Worm (Caenorhabditis elegans) whole organism, L3 larva: ENCODE results near the gene C01G10.14.

Experiments used
- aly-2 ChIP-seq: fragments of 150-350 bp; optimal IDR thresholded peaks from 2 replicates; lab custom pipeline; 2014; ENCODE audit warnings: missing biosample characterization, missing genetic modification characterization
- ama-1 ChIP-seq: fragments of 150-350 bp; optimal IDR thresholded peaks from 2 replicates; lab custom pipeline; 2018
- elt-1 ChIP-seq: fragments of 150-350 bp; optimal IDR thresholded peaks from 2 replicates; lab custom pipeline; 2014; ENCODE audit warnings: missing biosample characterization, missing genetic modification characterization
- elt-2 ChIP-seq: sonication (generic microtip); optimal IDR thresholded peaks from 2 replicates; lab custom pipeline; 2016; ENCODE audit warnings: missing genetic modification reagents, mild to moderate bottlenecking, missing genetic modification characterization, missing compliant biosample characterization
- elt-3 ChIP-seq, 3 experiments: fragments of 150-350 bp in 1 of 3; sonication (generic microtip) in 2 of 3; optimal IDR thresholded peaks; 2 replicates in 2 of 3; 4 replicates in 1 of 3; lab custom pipeline; 2014 to 2017; ENCODE audit warnings: missing biosample characterization in 3 of 3, missing genetic modification characterization in 3 of 3
- fkh-10 ChIP-seq: sonication (generic microtip); optimal IDR thresholded peaks from 2 replicates; lab custom pipeline; 2017; ENCODE audit warnings: missing biosample characterization, missing genetic modification reagents, missing genetic modification characterization
- jun-1 ChIP-seq: fragments of 150-350 bp; optimal IDR thresholded peaks from 2 replicates; lab custom pipeline; 2014; ENCODE audit warnings: missing biosample characterization, missing genetic modification reagents, missing genetic modification characterization
- nhr-25 ChIP-seq: sonication (generic microtip); optimal IDR thresholded peaks from 2 replicates; lab custom pipeline; 2017; ENCODE audit warnings: missing biosample characterization, missing genetic modification characterization
- nhr-28 ChIP-seq: fragments of 150-350 bp; optimal IDR thresholded peaks from 2 replicates; lab custom pipeline; 2014; ENCODE audit warnings: missing biosample characterization, missing genetic modification characterization
- pha-4 ChIP-seq: fragments of 150-350 bp; optimal IDR thresholded peaks from 2 replicates; lab custom pipeline; 2014; ENCODE audit warnings: missing biosample characterization, missing genetic modification reagents, missing genetic modification characterization
- sea-2 ChIP-seq: fragments of 150-350 bp; sonication (generic microtip); optimal IDR thresholded peaks from 4 replicates; lab custom pipeline; 2014; ENCODE audit warnings: missing biosample characterization, missing genetic modification reagents, missing genetic modification characterization
- tbx-2 ChIP-seq: sonication (generic microtip); optimal IDR thresholded peaks from 2 replicates; lab custom pipeline; 2016; ENCODE audit warnings: mild to moderate bottlenecking, missing genetic modification characterization, missing compliant biosample characterization
- unc-39 ChIP-seq: sonication (generic microtip); optimal IDR thresholded peaks from 4 replicates; lab custom pipeline; 2017; ENCODE audit warnings: missing biosample characterization, missing genetic modification characterization
- unc-62 ChIP-seq: fragments of 150-350 bp; sonication (generic microtip); optimal IDR thresholded peaks from 4 replicates; lab custom pipeline; 2014; ENCODE audit warnings: missing biosample characterization, missing genetic modification reagents, missing genetic modification characterization

ce11 chrV:15136772-15137171 is 31.0 kb upstream of the C01G10.14 start, which contains the start of gene aipl-1:
- TF ChIP-seq elt-3 (tag; optimal IDR thresholded peaks at IDR 0.05; lab: Kevin White, UChicago) = peak in 1 of 3 experiments; percentile 66
- TF ChIP-seq nhr-28 (tag; lab: Kevin White, UChicago) = no peak
- no peak for TF ChIP-seq tbx-2 (tag; lab: Kevin White, UChicago)
- no peak for TF ChIP-seq aly-2
- TF ChIP-seq pha-4 (tag; lab: Kevin White, UChicago) = peak; percentile 95
- TF ChIP-seq elt-2 (tag; lab: Kevin White, UChicago) = peak; percentile 43
- TF ChIP-seq fkh-10 (GFP tag; lab: Kevin White, UChicago) = peak; percentile 60
- TF ChIP-seq ama-1 (lab: Kevin White, UChicago) = no peak
- peak; percentile 66 for TF ChIP-seq nhr-25 (tag; lab: Kevin White, UChicago)
- no peak for TF ChIP-seq sea-2 (GFP tag; lab: Kevin White, UChicago)
- no peak for TF ChIP-seq unc-39 (tag; lab: Kevin White, UChicago)
- no peak for TF ChIP-seq unc-62
- no peak for TF ChIP-seq elt-1
- TF ChIP-seq jun-1 (tag; lab: Kevin White, UChicago) = peak; percentile 39
